Fruit fly (Drosophila melanogaster) whole organism, adult: Measurements from ENCODE around the gene ppk5.
A peak's percentile ranks its signal among the peaks of the same experiment; 100 is the strongest.

Experiments
- CG11617 ChIP-seq: fragments of 200-800 bp; sonication (Bioruptor generic); optimal IDR thresholded peaks from 2 replicates; lab custom pipeline; 2017; ENCODE audit warnings: mild to moderate bottlenecking, missing biosample characterization, missing genetic modification reagents, missing genetic modification characterization
- CG12768 ChIP-seq: fragments of 200-800 bp; sonication (Bioruptor generic); optimal IDR thresholded peaks from 2 replicates; lab custom pipeline; 2017; ENCODE audit warnings: missing biosample characterization, missing genetic modification characterization, mild to moderate bottlenecking, moderate library complexity, missing genetic modification reagents
- Mnt ChIP-seq: fragments of 200-800 bp; sonication (Bioruptor generic); optimal IDR thresholded peaks from 2 replicates; lab custom pipeline; 2016; ENCODE audit warnings: missing biosample characterization, mild to moderate bottlenecking, missing genetic modification characterization
- bab1 ChIP-seq: fragments of 200-800 bp; sonication (Bioruptor generic); optimal IDR thresholded peaks from 3 replicates; lab custom pipeline; 2019; ENCODE audit warnings: missing biosample characterization, mild to moderate bottlenecking, missing genetic modification characterization, moderate library complexity
- cnc ChIP-seq, 2 experiments: fragments of >200 bp; optimal IDR thresholded peaks; 2 replicates each; lab custom pipeline; 2017
- kay ChIP-seq: fragments of 200-800 bp; sonication (Bioruptor generic); peaks from one replicate; lab custom pipeline; 2016; ENCODE audit warnings: missing biosample characterization, missing genetic modification characterization, borderline replicate concordance
- toe ChIP-seq: fragments of 200-800 bp; sonication (Bioruptor generic); optimal IDR thresholded peaks from 2 replicates; lab custom pipeline; 2016; ENCODE audit warnings: missing biosample characterization, missing genetic modification characterization

DNA sequence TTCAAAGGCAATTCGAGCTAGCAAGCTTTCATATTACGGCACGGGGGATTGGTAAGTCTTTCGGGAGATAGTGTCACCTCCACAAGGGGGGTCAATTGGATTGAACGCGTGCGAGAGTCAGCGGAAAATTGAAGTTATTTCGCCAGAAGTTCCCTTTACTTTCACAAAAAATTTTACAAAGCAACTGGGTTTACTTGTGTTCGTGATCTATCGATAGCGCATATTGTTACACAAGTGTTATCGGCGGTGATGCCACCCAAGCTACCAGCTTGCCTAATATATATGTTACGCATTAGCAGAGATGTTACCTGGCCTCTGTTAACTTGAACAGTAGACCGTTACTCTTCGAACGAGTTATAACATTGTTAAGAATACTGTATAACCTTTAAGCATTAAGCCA lies 20.3 kb downstream of the ppk5 start, which contains the start of gene Wnk:
- TF ChIP-seq CG11617, result no peak
- no peak for TF ChIP-seq toe
- TF ChIP-seq Mnt (GFP tag; lab: Kevin White, UChicago), result no peak
- TF ChIP-seq bab1 (GFP tag; lab: Kevin White, UChicago), result peak; percentile 50
- TF ChIP-seq CG12768, result no peak
- TF ChIP-seq cnc (optimal IDR thresholded peaks at IDR 0.05; lab: Kevin White, UChicago), result no peak
- no peak for TF ChIP-seq kay (GFP tag; lab: Kevin White, UChicago)
